Fruit fly (Drosophila melanogaster) whole organism, adult: ENCODE results near the gene CG42747.

Experiments used
- CG14711 ChIP-seq: fragments of 200-800 bp; sonication (Bioruptor generic); optimal IDR thresholded peaks from 2 replicates; lab custom pipeline; 2018; ENCODE audit warnings: missing biosample characterization, mild to moderate bottlenecking, missing genetic modification characterization, moderate library complexity
- CG5204 ChIP-seq: fragments of 200-800 bp; sonication (Bioruptor generic); optimal IDR thresholded peaks from 2 replicates; lab custom pipeline; 2016; ENCODE audit warnings: missing biosample characterization, missing genetic modification characterization
- Crg-1 ChIP-seq: fragments of 200-800 bp; sonication (Bioruptor generic); optimal IDR thresholded peaks from 2 replicates; lab custom pipeline; 2016; ENCODE audit warnings: missing biosample characterization, missing genetic modification characterization
- bab1 ChIP-seq: fragments of 200-800 bp; sonication (Bioruptor generic); optimal IDR thresholded peaks from 3 replicates; lab custom pipeline; 2019; ENCODE audit warnings: missing biosample characterization, mild to moderate bottlenecking, missing genetic modification characterization, moderate library complexity
- cnc ChIP-seq, 2 experiments: fragments of >200 bp; optimal IDR thresholded peaks; 2 replicates each; lab custom pipeline; 2017
- pad ChIP-seq: fragments of 200-800 bp; sonication (Bioruptor generic); optimal IDR thresholded peaks from 3 replicates; lab custom pipeline; 2017; ENCODE audit warnings: missing biosample characterization, missing genetic modification characterization, mild to moderate bottlenecking, moderate library complexity, missing genetic modification reagents
- tj ChIP-seq: fragments of 200-800 bp; sonication (Bioruptor generic); optimal IDR thresholded peaks from 3 replicates; lab custom pipeline; 2017; ENCODE audit warnings: missing biosample characterization, mild to moderate bottlenecking, missing genetic modification characterization, moderate library complexity

- no peak for TF ChIP-seq CG5204
- no peak for TF ChIP-seq bab1 (GFP tag; lab: Kevin White, UChicago)
- TF ChIP-seq CG14711 (tag; lab: Kevin White, UChicago): no peak
- TF ChIP-seq Crg-1: no peak
- no peak for TF ChIP-seq cnc (optimal IDR thresholded peaks at IDR 0.05; lab: Kevin White, UChicago)
- TF ChIP-seq tj (GFP tag; lab: Kevin White, UChicago): no peak
- no peak for TF ChIP-seq pad
Measured at dm6 chr3L:6458725-6459124, 58.3 kb downstream of the CG42747 start.
